Fruit fly (Drosophila melanogaster) whole organism, wandering third instar larva: ENCODE data around the gene aralar1.

Experiments
- Abd-B ChIP-seq: fragments of >200 bp; optimal IDR thresholded peaks from 2 replicates; lab custom pipeline; 2017; ENCODE audit warnings: missing biosample characterization, missing genetic modification characterization
- CG32264 ChIP-seq: fragments of 200-800 bp; sonication (Bioruptor generic); optimal IDR thresholded peaks from 2 replicates; lab custom pipeline; 2016; ENCODE audit warnings: missing biosample characterization, missing genetic modification characterization
- Dfd ChIP-seq: fragments of >200 bp; optimal IDR thresholded peaks from 2 replicates; lab custom pipeline; 2017; ENCODE audit warnings: missing biosample characterization, missing genetic modification characterization
- Dif ChIP-seq: fragments of 200-275, 200-300 bp; sonication (Bioruptor generic); optimal IDR thresholded peaks from 2 replicates; lab custom pipeline; 2018; ENCODE audit warnings: missing biosample characterization, missing genetic modification characterization; ENCODE audit not compliant: partially characterized antibody
- GATAd ChIP-seq: sonication (Bioruptor generic); optimal IDR thresholded peaks from 2 replicates; lab custom pipeline; 2016; ENCODE audit warnings: missing biosample characterization, missing genetic modification characterization
- HLH106 ChIP-seq: fragments of 200-800 bp; optimal IDR thresholded peaks from 3 replicates; lab custom pipeline; 2019; ENCODE audit warnings: missing biosample characterization, mild to moderate bottlenecking, missing genetic modification characterization, moderate library complexity
- Hnf4 ChIP-seq: fragments of 200-800 bp; sonication (Bioruptor generic); optimal IDR thresholded peaks from 2 replicates; lab custom pipeline; 2016; ENCODE audit warnings: missing biosample characterization, mild to moderate bottlenecking, missing genetic modification characterization
- Hr78 ChIP-seq: fragments of >200 bp; optimal IDR thresholded peaks from 2 replicates; lab custom pipeline; 2017; ENCODE audit warnings: missing biosample characterization, missing genetic modification characterization
- Hr83 ChIP-seq: fragments of 200-300 bp; sonication (Bioruptor generic); optimal IDR thresholded peaks from 2 replicates; lab custom pipeline; 2016; ENCODE audit warnings: missing biosample characterization, mild to moderate bottlenecking, missing genetic modification characterization, moderate library complexity; ENCODE audit not compliant: poor library complexity, severe bottlenecking
- Jra ChIP-seq: sonication (Bioruptor generic); optimal IDR thresholded peaks from 2 replicates; lab custom pipeline; 2016; ENCODE audit warnings: missing biosample characterization, missing genetic modification characterization
- Mio ChIP-seq: sonication (Bioruptor generic); optimal IDR thresholded peaks from 2 replicates; lab custom pipeline; 2016; ENCODE audit warnings: missing biosample characterization, missing genetic modification characterization
- Myc ChIP-seq: fragments of >200 bp; optimal IDR thresholded peaks from 2 replicates; lab custom pipeline; 2017
- OdsH ChIP-seq: fragments of 200-800 bp; sonication (Bioruptor generic); optimal IDR thresholded peaks from 2 replicates; lab custom pipeline; 2016; ENCODE audit warnings: missing biosample characterization, mild to moderate bottlenecking, missing genetic modification characterization
- Rel ChIP-seq, 2 experiments: fragments of 200-800 bp; sonication (Bioruptor generic) in 1 of 2; optimal IDR thresholded peaks; 2 replicates in 1 of 2; 3 replicates in 1 of 2; lab custom pipeline; 2016 to 2019; ENCODE audit warnings: mild to moderate bottlenecking in 2 of 2, missing biosample characterization in 2 of 2, missing genetic modification characterization in 2 of 2, moderate library complexity in 1 of 2
- Sp1 ChIP-seq: fragments of 200-800 bp; sonication (Bioruptor generic); optimal IDR thresholded peaks from 3 replicates; lab custom pipeline; 2019; ENCODE audit warnings: missing biosample characterization, mild to moderate bottlenecking, missing genetic modification characterization, moderate library complexity
- br ChIP-seq: fragments of 200-800 bp; sonication (Bioruptor generic); optimal IDR thresholded peaks from 2 replicates; lab custom pipeline; 2016; ENCODE audit warnings: missing biosample characterization, missing genetic modification characterization
- brk ChIP-seq: fragments of 200-800 bp; sonication (Bioruptor generic); optimal IDR thresholded peaks from 2 replicates; lab custom pipeline; 2016; ENCODE audit warnings: missing biosample characterization, mild to moderate bottlenecking, missing genetic modification characterization
- dmrt93B ChIP-seq: fragments of 200-800 bp; sonication (Bioruptor generic); optimal IDR thresholded peaks from 2 replicates; lab custom pipeline; 2018; ENCODE audit warnings: missing biosample characterization, mild to moderate bottlenecking, missing genetic modification characterization
- dsf ChIP-seq: sonication (Bioruptor generic); optimal IDR thresholded peaks from 2 replicates; lab custom pipeline; 2016; ENCODE audit warnings: missing biosample characterization, missing genetic modification characterization, borderline replicate concordance
- ey ChIP-seq: fragments of 200-800 bp; sonication (Bioruptor generic); optimal IDR thresholded peaks from 2 replicates; lab custom pipeline; 2016; ENCODE audit warnings: missing biosample characterization, missing genetic modification characterization
- foxo ChIP-seq, 2 experiments: fragments of 200-800 bp; sonication (Bioruptor generic); optimal IDR thresholded peaks; 2 replicates in 1 of 2; 3 replicates in 1 of 2; lab custom pipeline; 2016 to 2017; ENCODE audit warnings: missing biosample characterization in 2 of 2, missing genetic modification characterization in 2 of 2
- fru ChIP-seq: fragments of 200-800 bp; sonication (Bioruptor generic); optimal IDR thresholded peaks from 3 replicates; lab custom pipeline; 2016; ENCODE audit warnings: missing biosample characterization, mild to moderate bottlenecking, missing genetic modification characterization
- h ChIP-seq: fragments of 200-800 bp; sonication (Bioruptor generic); optimal IDR thresholded peaks from 3 replicates; lab custom pipeline; 2016; ENCODE audit warnings: missing biosample characterization, mild to moderate bottlenecking, missing genetic modification characterization
- jim ChIP-seq: fragments of 175-275, 200-325 bp; sonication (Bioruptor generic); optimal IDR thresholded peaks from 2 replicates; lab custom pipeline; 2016; ENCODE audit warnings: missing biosample characterization, mild to moderate bottlenecking, missing genetic modification characterization
- lola ChIP-seq: fragments of >200 bp; optimal IDR thresholded peaks from 2 replicates; lab custom pipeline; 2017; ENCODE audit warnings: missing biosample characterization, missing genetic modification characterization
- psq ChIP-seq: fragments of 200-800 bp; sonication (Bioruptor generic); optimal IDR thresholded peaks from 3 replicates; lab custom pipeline; 2017; ENCODE audit warnings: missing biosample characterization, mild to moderate bottlenecking, missing genetic modification characterization, moderate library complexity
- rgr ChIP-seq: fragments of 200-800 bp; sonication (Bioruptor generic); optimal IDR thresholded peaks from 3 replicates; lab custom pipeline; 2016; ENCODE audit warnings: missing biosample characterization, mild to moderate bottlenecking, missing genetic modification characterization
- sage ChIP-seq: fragments of 200-800 bp; sonication (Bioruptor generic); optimal IDR thresholded peaks from 2 replicates; lab custom pipeline; 2016; ENCODE audit warnings: missing biosample characterization, mild to moderate bottlenecking, missing genetic modification characterization
- sv ChIP-seq: fragments of 200-800 bp; sonication (Bioruptor generic); optimal IDR thresholded peaks from 3 replicates; lab custom pipeline; 2016; ENCODE audit warnings: missing biosample characterization, missing genetic modification characterization
- tai ChIP-seq: sonication (Bioruptor generic); optimal IDR thresholded peaks from 2 replicates; lab custom pipeline; 2016; ENCODE audit warnings: missing biosample characterization, missing genetic modification characterization
- usp ChIP-seq: fragments of >200 bp; optimal IDR thresholded peaks from 2 replicates; lab custom pipeline; 2017; ENCODE audit warnings: missing biosample characterization, missing genetic modification characterization
- woc ChIP-seq: sonication (Bioruptor generic); optimal IDR thresholded peaks from 2 replicates; lab custom pipeline; 2016; ENCODE audit warnings: missing biosample characterization, mild to moderate bottlenecking, missing genetic modification characterization

Gene aralar1

DNA sequence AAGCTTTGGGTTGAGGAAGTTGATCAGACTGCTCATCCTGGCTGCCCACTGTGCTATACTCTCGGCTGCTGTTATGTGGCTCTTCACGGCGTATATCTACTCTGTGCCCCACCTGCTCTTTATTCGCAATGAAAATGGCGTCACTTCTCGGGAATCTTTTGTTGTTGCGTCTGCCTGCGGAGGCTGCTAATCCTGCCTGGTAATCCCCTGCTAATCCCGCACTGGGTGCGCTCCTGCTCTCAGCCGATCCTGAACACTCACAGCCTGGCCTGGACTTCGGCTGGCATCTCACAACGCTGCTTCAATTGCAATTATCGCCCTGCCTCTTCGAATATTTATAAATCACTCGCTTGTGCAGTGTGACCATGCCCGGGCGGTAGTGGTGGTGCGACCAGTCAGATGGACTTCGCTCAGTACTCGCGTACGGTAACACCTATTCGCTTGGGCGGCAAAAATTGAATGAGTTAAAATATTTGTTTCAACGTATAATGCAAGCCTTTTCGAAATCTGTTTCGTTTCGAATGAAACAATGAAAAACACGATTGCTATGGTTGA, 27.8 kb downstream of the aralar1 start, which contains the start of gene CG2218:
Gene CG2218 (minus strand): TSS at position 472 of the 555 bp plus-strand sequence.
- TF ChIP-seq Dif (no peak), Hr83 (GFP tag; lab: Kevin White, UChicago) (peak; percentile 25), Rel (GFP tag; optimal IDR thresholded peaks at IDR 0.05; lab: Kevin White, UChicago) (no peak), Rel (tag; optimal IDR thresholded peaks at IDR 0.05; lab: Kevin White, UChicago) (peak; percentile 63), rgr (peak; percentile 13), br (no peak), HLH106 (peak; percentile 3), Jra (GFP tag; lab: Kevin White, UChicago) (no peak)

DNA sequence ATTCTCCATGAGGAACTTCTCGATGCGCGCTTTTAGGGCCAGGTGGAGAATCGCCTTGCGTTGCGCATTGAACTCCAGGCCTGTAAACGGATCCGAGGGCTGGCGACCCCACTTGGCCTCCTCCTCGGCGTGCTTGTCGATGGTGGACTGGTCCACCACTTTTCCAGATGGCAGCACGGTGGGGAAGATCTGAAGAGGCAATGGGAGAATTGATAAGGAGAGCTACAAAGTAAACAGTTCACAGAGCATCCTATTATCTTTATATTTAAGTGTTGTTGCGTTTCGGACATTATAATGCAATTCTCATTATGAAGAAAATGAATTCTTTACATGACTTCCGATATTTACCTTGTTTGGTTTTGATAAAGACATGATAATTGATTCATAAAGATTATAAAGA, 29.0 kb downstream of the aralar1 start:
- TF ChIP-seq lola (GFP tag; lab: Kevin White, UChicago) (no peak), jim (GFP tag; lab: Kevin White, UChicago) (no peak), Myc (lab: Kevin White, UChicago) (no peak), br (no peak), Dfd (no peak)

dm6 chr3R:30425622-30426021, 30.0 kb downstream of the aralar1 start:
- TF ChIP-seq ey (GFP tag; lab: Kevin White, UChicago) = no peak
- no peak for TF ChIP-seq dsf
- TF ChIP-seq foxo (GFP tag; optimal IDR thresholded peaks at IDR 0.05; lab: Kevin White, UChicago) = no peak
- TF ChIP-seq Hr83 (GFP tag; lab: Kevin White, UChicago) = no peak
- TF ChIP-seq dmrt93B (GFP tag; lab: Kevin White, UChicago) = no peak
- TF ChIP-seq tai (GFP tag; lab: Kevin White, UChicago) = no peak
- TF ChIP-seq fru = no peak
- no peak for TF ChIP-seq Mio (GFP tag; lab: Kevin White, UChicago)
- TF ChIP-seq sage = no peak

DNA sequence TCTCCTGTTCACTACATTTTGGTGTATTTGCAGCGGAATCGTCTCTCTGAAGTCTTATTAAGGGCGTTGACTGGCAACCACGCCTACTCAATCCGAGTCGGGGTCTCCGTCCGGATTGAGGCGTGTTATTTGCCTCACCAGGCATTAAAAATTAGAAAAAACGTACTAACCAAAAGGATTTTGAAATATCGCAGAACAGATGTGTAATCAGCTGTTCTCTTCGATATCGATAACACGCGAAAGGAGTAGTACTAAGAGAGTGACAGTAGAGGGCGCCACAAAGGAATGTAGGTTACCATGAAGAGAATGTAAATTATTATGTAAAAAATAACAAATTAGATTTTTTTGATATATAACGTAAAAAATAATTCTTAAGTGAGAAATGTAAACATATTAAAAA, 30.7 kb downstream of the aralar1 start, which contains the start of gene CG15536:
Gene CG15536 (minus strand): TSS at position 170 of the 400 bp plus-strand sequence.
- TF ChIP-seq Myc (lab: Kevin White, UChicago) (peak; percentile 54), HLH106 (no peak), Sp1 (GFP tag; lab: Kevin White, UChicago) (no peak), br (no peak)

DNA sequence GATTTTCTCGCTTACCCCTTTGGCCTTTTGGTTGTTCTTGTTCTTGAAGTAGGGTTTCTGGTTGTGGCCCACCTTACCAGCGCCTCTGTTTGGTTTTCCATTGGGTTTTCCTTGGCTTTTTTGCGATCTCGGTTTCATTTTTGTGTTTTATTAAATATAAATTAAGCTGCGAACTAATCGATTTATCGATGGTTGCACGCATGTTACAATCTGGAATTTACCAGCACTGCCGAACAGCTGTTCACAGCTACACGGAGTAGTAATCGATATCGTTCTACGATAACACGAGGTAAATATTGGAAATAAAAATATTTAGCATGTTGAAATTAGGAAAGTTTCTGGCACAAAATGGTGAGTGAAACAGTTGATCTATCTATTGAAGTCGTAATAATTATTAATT, 32.0 kb downstream of the aralar1 start, which contains the start of the genes CG15535 and mRpS18C:
Gene CG15535 (minus strand): TSS at position 235 of the 400 bp plus-strand sequence.
Gene mRpS18C (plus strand): TSS at position 280 of the 400 bp plus-strand sequence.
- TF ChIP-seq Hr83 (GFP tag; lab: Kevin White, UChicago) (no peak), rgr (peak; percentile 44), usp (GFP tag; lab: Kevin White, UChicago) (no peak), Hnf4 (GFP tag; lab: Kevin White, UChicago) (no peak), sage (peak; percentile 50), Rel (GFP tag; optimal IDR thresholded peaks at IDR 0.05; lab: Kevin White, UChicago) (no peak), Rel (tag; optimal IDR thresholded peaks at IDR 0.05; lab: Kevin White, UChicago) (peak; percentile 9), tai (GFP tag; lab: Kevin White, UChicago) (no peak), br (no peak)
- TF ChIP-seq, all 38 proteins: peak for 3

DNA sequence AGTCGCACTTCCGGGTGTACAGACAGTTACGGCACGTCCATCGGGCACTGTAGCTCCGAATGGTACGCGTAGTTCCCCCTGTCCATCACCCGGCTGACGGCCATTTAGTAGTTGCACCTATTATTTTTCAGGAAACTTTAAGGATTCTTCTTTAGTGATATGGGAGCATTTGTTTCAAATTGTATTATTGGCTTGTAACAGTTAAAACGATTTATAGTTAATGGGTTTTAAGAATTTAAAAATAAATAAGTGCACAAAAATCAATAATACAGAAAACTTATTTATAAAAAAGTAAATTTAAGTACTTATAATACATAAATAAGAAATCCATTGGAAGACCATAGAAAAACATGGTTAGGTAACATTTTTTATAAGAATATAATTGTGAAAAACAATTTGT, 32.8 kb downstream of the aralar1 start, which contains the start of the genes CG2217 and CG42740:
Gene CG2217 (minus strand): TSS at position 101 of the 400 bp plus-strand sequence.
Gene CG42740 (minus strand): TSS at position 101 of the 400 bp plus-strand sequence.
- TF ChIP-seq OdsH (GFP tag; lab: Kevin White, UChicago) (no peak), Abd-B (GFP tag; lab: Kevin White, UChicago) (no peak), Dif (no peak), sv (GFP tag; lab: Kevin White, UChicago) (no peak), tai (GFP tag; lab: Kevin White, UChicago) (no peak), Sp1 (GFP tag; lab: Kevin White, UChicago) (no peak), GATAd (GFP tag; lab: Kevin White, UChicago) (no peak), h (GFP tag; lab: Kevin White, UChicago) (no peak), psq (GFP tag; lab: Kevin White, UChicago) (no peak), brk (GFP tag; lab: Kevin White, UChicago) (no peak), Hr83 (GFP tag; lab: Kevin White, UChicago) (no peak), CG32264 (GFP tag; lab: Kevin White, UChicago) (no peak), Hnf4 (GFP tag; lab: Kevin White, UChicago) (no peak), woc (GFP tag; lab: Kevin White, UChicago) (no peak), jim (GFP tag; lab: Kevin White, UChicago) (no peak), fru (no peak), HLH106 (no peak), Hr78 (no peak)
